Worm (Caenorhabditis elegans) whole organism, young adult: Measurements from ENCODE around the gene ntl-9.
A peak's percentile ranks its signal among the peaks of the same experiment; 100 is the strongest.

ENCODE experiments used
- B0019.2 ChIP-seq: fragments of 200-800 bp; sonication (Bioruptor generic); conservative IDR thresholded peaks from 2 replicates; pipeline ENCODE4 v1.3.6; 2022; ENCODE audit warnings: missing genetic modification reagents, missing genetic modification characterization, missing compliant biosample characterization
- D2030.7 ChIP-seq: fragments of 200-800 bp; sonication (Bioruptor generic); IDR thresholded peaks from 2 replicates; pipeline ENCODE4 v1.3.6; 2022; ENCODE audit warnings: missing genetic modification reagents, missing genetic modification characterization, missing compliant biosample characterization
- F23B12.7 ChIP-seq: sonication (generic microtip); optimal IDR thresholded peaks from 2 replicates; lab custom pipeline; 2017; ENCODE audit warnings: missing genetic modification characterization, mild to moderate bottlenecking, missing compliant biosample characterization, antibody characterized with exemption, moderate library complexity; ENCODE audit not compliant: insufficient read depth
- F33H1.4 ChIP-seq: fragments of 200-800 bp; sonication (Bioruptor generic); IDR thresholded peaks from 2 replicates; pipeline ENCODE4 v1.3.6; 2022; ENCODE audit warnings: missing genetic modification reagents, missing genetic modification characterization, missing compliant biosample characterization
- F37B4.10 ChIP-seq: fragments of 200-800 bp; sonication (Bioruptor generic); IDR thresholded peaks from 2 replicates; pipeline ENCODE4 v1.3.6; 2022; ENCODE audit warnings: missing genetic modification characterization, missing compliant biosample characterization
- F39B2.1 ChIP-seq: fragments of 200-800 bp; sonication (Bioruptor generic); IDR thresholded peaks from 2 replicates; pipeline ENCODE4 v1.3.6; 2022; ENCODE audit warnings: missing genetic modification reagents, missing genetic modification characterization, missing compliant biosample characterization
- F49E8.2 ChIP-seq: sonication (generic microtip); optimal IDR thresholded peaks from 3 replicates; lab custom pipeline; 2017; ENCODE audit warnings: missing genetic modification characterization, mild to moderate bottlenecking, missing compliant biosample characterization, antibody characterized with exemption, moderate library complexity; ENCODE audit not compliant: insufficient read depth
- F55B11.4 ChIP-seq: sonication (generic microtip); optimal IDR thresholded peaks from 2 replicates; lab custom pipeline; 2016; ENCODE audit warnings: missing compliant biosample characterization, missing genetic modification characterization, borderline replicate concordance; ENCODE audit not compliant: insufficient read depth
- Y53G8AR.9 ChIP-seq: fragments of 200-800 bp; sonication (Bioruptor generic); conservative IDR thresholded peaks from 2 replicates; pipeline ENCODE4 v1.3.6; 2022; ENCODE audit warnings: missing genetic modification reagents, missing genetic modification characterization, missing compliant biosample characterization
- Y67H2A.10 ChIP-seq: fragments of 200-800 bp; sonication (Bioruptor generic); conservative IDR thresholded peaks from 2 replicates; pipeline ENCODE4 v1.3.6; 2022; ENCODE audit warnings: missing genetic modification reagents, missing genetic modification characterization, missing compliant biosample characterization
- Y79H2A.3 ChIP-seq: fragments of 200-800 bp; sonication (Bioruptor generic); conservative IDR thresholded peaks from 2 replicates; pipeline ENCODE4 v1.3.6; 2022; ENCODE audit warnings: missing genetic modification reagents, missing genetic modification characterization, missing compliant biosample characterization
- Y95B8A.8 ChIP-seq: fragments of 200-800 bp; sonication (Bioruptor generic); IDR thresholded peaks from 2 replicates; pipeline ENCODE4 v1.3.6; 2022; ENCODE audit warnings: missing genetic modification reagents, missing genetic modification characterization, missing compliant biosample characterization
- akir-1 ChIP-seq: fragments of 200-800 bp; sonication (Bioruptor generic); optimal IDR thresholded peaks from 2 replicates; lab custom pipeline; 2018; ENCODE audit warnings: mild to moderate bottlenecking, missing genetic modification characterization, moderate library complexity, missing compliant biosample characterization
- attf-3 ChIP-seq: fragments of 200-800 bp; sonication (Bioruptor generic); conservative IDR thresholded peaks from 2 replicates; pipeline ENCODE4 v1.3.6; 2022; ENCODE audit warnings: missing genetic modification reagents, missing genetic modification characterization, missing compliant biosample characterization
- bed-1 ChIP-seq: fragments of 200-800 bp; sonication (Bioruptor generic); IDR thresholded peaks from 2 replicates; pipeline ENCODE4 v1.3.6; 2022; ENCODE audit warnings: missing genetic modification reagents, missing genetic modification characterization, missing compliant biosample characterization
- bed-2 ChIP-seq: fragments of 200-800 bp; sonication (Bioruptor generic); IDR thresholded peaks from 2 replicates; pipeline ENCODE4 v1.3.6; 2022; ENCODE audit warnings: missing genetic modification reagents, missing genetic modification characterization, missing compliant biosample characterization
- cebp-1 ChIP-seq, 2 experiments: fragments of 200-800 bp in 1 of 2; sonication (Bioruptor generic) in 1 of 2; sonication (generic microtip) in 1 of 2; IDR thresholded peaks in 1 of 2; optimal IDR thresholded peaks in 1 of 2; 2 replicates each; pipeline versions ENCODE4 v1.3.6 to Lab custom; 2017 to 2022; ENCODE audit warnings: missing compliant biosample characterization in 2 of 2, missing genetic modification characterization in 2 of 2, mild to moderate bottlenecking in 1 of 2, missing genetic modification reagents in 1 of 2, moderate library complexity in 1 of 2
- dpl-1 ChIP-seq: fragments of 150-350 bp; optimal IDR thresholded peaks from 2 replicates; lab custom pipeline; 2014; ENCODE audit warnings: missing biosample characterization, missing genetic modification reagents, missing genetic modification characterization
- efl-1 ChIP-seq: fragments of 150-350 bp; optimal IDR thresholded peaks from 2 replicates; lab custom pipeline; 2014; ENCODE audit warnings: missing biosample characterization, missing genetic modification reagents, missing genetic modification characterization
- gei-17 ChIP-seq: fragments of 200-800 bp; sonication (Bioruptor generic); optimal IDR thresholded peaks from 2 replicates; lab custom pipeline; 2018; ENCODE audit warnings: mild to moderate bottlenecking, missing genetic modification characterization, missing compliant biosample characterization
- hlh-12 ChIP-seq: sonication (generic microtip); optimal IDR thresholded peaks from 2 replicates; lab custom pipeline; 2016; ENCODE audit warnings: missing genetic modification characterization, missing compliant biosample characterization
- hmg-1.2 ChIP-seq: fragments of 200-800 bp; sonication (Bioruptor generic); IDR thresholded peaks from 2 replicates; pipeline ENCODE4 v1.3.6; 2022; ENCODE audit warnings: missing genetic modification reagents, missing genetic modification characterization, missing compliant biosample characterization
- hmg-20 ChIP-seq: fragments of 200-800 bp; sonication (Bioruptor generic); IDR thresholded peaks from 2 replicates; pipeline ENCODE4 v1.3.6; 2022; ENCODE audit warnings: missing genetic modification reagents, missing genetic modification characterization, missing compliant biosample characterization
- lsl-1 ChIP-seq: fragments of 200-800 bp; sonication (Bioruptor generic); optimal IDR thresholded peaks from 2 replicates; lab custom pipeline; 2018; ENCODE audit warnings: mild to moderate bottlenecking, missing genetic modification characterization, moderate library complexity, missing compliant biosample characterization
- madf-6 ChIP-seq: fragments of 200-800 bp; sonication (Bioruptor generic); IDR thresholded peaks from 2 replicates; pipeline ENCODE4 v1.3.6; 2022; ENCODE audit warnings: missing genetic modification reagents, missing genetic modification characterization, missing compliant biosample characterization
- mel-28 ChIP-seq: sonication (generic microtip); optimal IDR thresholded peaks from 2 replicates; lab custom pipeline; 2016; ENCODE audit warnings: borderline replicate concordance, mild to moderate bottlenecking, missing genetic modification characterization, missing compliant biosample characterization
- nfya-1 ChIP-seq: sonication (generic microtip); optimal IDR thresholded peaks from 2 replicates; lab custom pipeline; 2017; ENCODE audit warnings: antibody characterized with exemption, missing compliant biosample characterization, missing genetic modification characterization, borderline replicate concordance; ENCODE audit not compliant: insufficient read depth
- nhr-179 ChIP-seq: sonication (generic microtip); optimal IDR thresholded peaks from 2 replicates; lab custom pipeline; 2016; ENCODE audit warnings: mild to moderate bottlenecking, missing genetic modification characterization, missing compliant biosample characterization
- rec-8 ChIP-seq, 2 experiments: sonication (generic microtip); optimal IDR thresholded peaks; 2 replicates each; lab custom pipeline; 2016; ENCODE audit warnings: mild to moderate bottlenecking in 2 of 2, missing genetic modification characterization in 2 of 2, missing genetic modification reagents in 2 of 2, missing genotype in 2 of 2, missing biosample characterization in 1 of 2, missing compliant biosample characterization in 1 of 2, moderate library complexity in 1 of 2
- repo-1 ChIP-seq: sonication (generic microtip); optimal IDR thresholded peaks from 2 replicates; lab custom pipeline; 2017; ENCODE audit warnings: mild to moderate bottlenecking, missing genetic modification characterization, missing compliant biosample characterization
- rpc-1 ChIP-seq, 2 experiments: fragments of 150-350 bp in 1 of 2; sonication (generic microtip) in 1 of 2; optimal IDR thresholded peaks; 2 replicates each; lab custom pipeline; 2014 to 2018; ENCODE audit warnings: missing biosample characterization in 1 of 2, missing genetic modification characterization in 1 of 2, missing genetic modification reagents in 1 of 2, missing genotype in 1 of 2
- snpc-4 ChIP-seq, 5 experiments: fragments of 150-350 bp in 1 of 5; sonication (generic microtip) in 4 of 5; optimal IDR thresholded peaks; 2 replicates each; lab custom pipeline; 2014 to 2018; ENCODE audit warnings: missing genetic modification characterization in 5 of 5, missing biosample characterization in 3 of 5, antibody characterized with exemption in 2 of 5, mild to moderate bottlenecking in 2 of 5, missing compliant biosample characterization in 2 of 5, missing genotype in 2 of 5, moderate library complexity in 2 of 5, missing genetic modification reagents in 1 of 5
- somi-1 ChIP-seq: fragments of 200-800 bp; sonication (Bioruptor generic); optimal IDR thresholded peaks from 2 replicates; lab custom pipeline; 2018; ENCODE audit warnings: mild to moderate bottlenecking, missing genetic modification characterization, missing compliant biosample characterization
- tbp1 ChIP-seq: fragments of 200-800 bp; sonication (Bioruptor generic); optimal IDR thresholded peaks from 2 replicates; lab custom pipeline; 2018; ENCODE audit warnings: mild to moderate bottlenecking, missing genetic modification characterization, missing compliant biosample characterization
- tlf-1 ChIP-seq: fragments of 200-800 bp; sonication (Bioruptor generic); optimal IDR thresholded peaks from 2 replicates; lab custom pipeline; 2018; ENCODE audit warnings: mild to moderate bottlenecking, missing genetic modification characterization, missing compliant biosample characterization
- ztf-22 ChIP-seq: fragments of 200-800 bp; sonication (Bioruptor generic); optimal IDR thresholded peaks from 2 replicates; lab custom pipeline; 2018; ENCODE audit warnings: mild to moderate bottlenecking, missing genetic modification characterization, moderate library complexity, missing compliant biosample characterization

ntl-9 gene

DNA sequence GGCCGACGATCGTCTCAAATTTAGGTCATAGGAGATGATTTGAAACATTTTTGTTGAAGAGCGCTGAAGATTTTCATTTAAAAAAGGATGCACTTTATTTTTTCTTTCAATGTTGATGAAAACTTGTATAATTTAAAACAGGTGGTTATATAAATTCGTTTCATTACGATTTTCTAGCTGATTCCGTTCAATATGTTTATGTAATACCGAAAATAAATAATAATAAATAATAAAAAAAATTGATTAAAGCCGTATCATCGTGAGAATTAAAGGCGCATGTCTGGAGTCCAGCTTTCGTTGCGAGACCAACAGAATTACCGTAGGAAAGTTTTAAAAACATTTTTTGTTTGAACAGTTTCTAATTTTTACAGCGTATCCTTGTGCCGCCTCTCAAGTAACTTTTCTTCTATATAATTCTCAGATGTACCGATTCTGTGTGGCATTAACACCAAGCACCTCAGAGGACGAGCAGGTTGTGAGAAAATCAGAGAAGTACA, 12.1 kb upstream of the ntl-9 start, which contains the start of the genes C26E6.12 and eri-9:
TSS of gene C26E6.12 (minus strand) at position 51 of the 497 bp plus-strand sequence.
TSS of gene eri-9 (plus strand) at position 248 of the 497 bp plus-strand sequence.
- peak; percentile 56; the same call in 1 of the 2 replicates for TF ChIP-seq F33H1.4
- no peak for TF ChIP-seq cebp-1 (GFP tag; IDR thresholded peaks at IDR 0.05; lab: Robert Waterston, UW)
- TF ChIP-seq cebp-1 (tag; optimal IDR thresholded peaks at IDR 0.05; lab: Kevin White, UChicago): no peak
- TF ChIP-seq lsl-1 (GFP tag; lab: Kevin White, UChicago): peak; percentile 66
- TF ChIP-seq nfya-1: no peak

DNA sequence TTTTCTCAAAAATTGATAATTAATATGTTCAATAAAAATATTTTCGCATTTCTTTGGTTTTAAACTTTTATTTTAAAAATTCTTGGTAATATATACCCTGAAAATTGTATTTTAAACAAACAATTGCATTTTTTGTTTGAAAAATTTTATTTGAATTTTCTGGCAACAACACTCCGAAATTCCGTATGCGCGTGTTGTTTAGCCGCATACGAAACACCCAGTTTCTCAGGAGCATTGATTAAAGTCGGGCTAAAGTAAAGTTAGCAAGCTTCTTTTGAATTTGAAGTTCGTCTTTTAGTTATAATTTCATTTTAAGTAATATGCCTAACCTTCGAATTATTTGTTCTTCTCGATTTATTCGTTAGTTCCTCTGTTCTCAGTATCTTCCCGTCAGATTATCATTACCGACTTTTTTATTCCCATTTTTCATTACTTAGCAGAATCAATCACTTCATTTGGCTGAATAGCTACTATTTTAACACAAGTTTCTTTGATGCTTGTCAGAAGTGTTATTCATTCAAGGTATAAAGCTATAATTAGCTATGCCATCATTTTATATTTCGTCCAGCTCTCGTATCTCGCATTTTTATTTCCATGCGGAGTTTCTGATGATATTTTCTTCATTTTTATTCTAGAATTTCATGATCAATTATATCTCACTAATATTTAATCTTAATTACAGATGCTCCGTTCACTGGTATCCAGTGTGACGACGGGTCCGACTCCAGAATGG, 9.3 kb upstream of the ntl-9 start, which contains the start of gene mrps-18C:
TSS of gene mrps-18C (plus strand) at position 683 of the 733 bp plus-strand sequence.
- no peak for TF ChIP-seq F39B2.1 (GFP tag; lab: Robert Waterston, UW)
- TF ChIP-seq repo-1 (tag; lab: Kevin White, UChicago): no peak
- no peak for TF ChIP-seq bed-1 (GFP tag; lab: Robert Waterston, UW)
- TF ChIP-seq F55B11.4: no peak
- TF ChIP-seq nfya-1: no peak
- peak; percentile 4 for TF ChIP-seq efl-1 (GFP tag; lab: Kevin White, UChicago)
- no peak for TF ChIP-seq rpc-1 (optimal IDR thresholded peaks at IDR 0.05; lab: Kevin White, UChicago)
- TF ChIP-seq rpc-1 (tag; optimal IDR thresholded peaks at IDR 0.05; lab: Kevin White, UChicago): no peak
- TF ChIP-seq Y79H2A.3 (GFP tag; lab: Robert Waterston, UW): no peak
- TF ChIP-seq somi-1 (GFP tag; lab: Kevin White, UChicago): no peak
- no peak for TF ChIP-seq tbp1 (GFP tag; lab: Kevin White, UChicago)
- no peak for TF ChIP-seq tlf-1 (GFP tag; lab: Kevin White, UChicago)
- no peak for TF ChIP-seq bed-2
- peak; percentile 92 for TF ChIP-seq attf-3 (GFP tag; lab: Robert Waterston, UW)
- no peak for TF ChIP-seq F23B12.7 (tag; lab: Kevin White, UChicago)
- TF ChIP-seq ztf-22 (GFP tag; lab: Kevin White, UChicago): no peak

DNA sequence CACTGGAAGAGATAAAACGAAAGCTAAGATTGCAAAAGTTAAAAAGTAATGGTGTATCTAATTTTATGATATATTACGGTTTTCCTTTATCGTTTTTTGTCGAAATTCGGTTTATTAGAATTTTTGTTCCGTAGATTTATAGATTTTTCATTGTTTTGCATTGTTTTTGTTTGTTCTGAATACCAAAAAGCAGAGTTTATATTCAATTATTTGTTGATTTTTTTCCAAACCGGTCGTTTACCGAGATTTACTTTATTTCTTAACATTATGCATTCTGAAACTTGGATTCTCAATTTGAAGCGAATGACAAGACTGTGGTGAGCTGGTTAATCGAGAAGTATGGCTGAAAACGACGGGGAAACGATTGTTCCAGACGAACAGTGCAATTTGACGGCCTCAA, 7.3 kb upstream of the ntl-9 start, which contains the start of gene fsn-1:
TSS of gene fsn-1 (plus strand) at position 301 of the 400 bp plus-strand sequence.
- TF ChIP-seq mel-28 (tag; lab: Kevin White, UChicago) (no peak), Y53G8AR.9 (GFP tag; lab: Robert Waterston, UW) (0 out of 2 replicates have a peak, but pooled peaks have one; percentile 21), madf-6 (GFP tag; lab: Robert Waterston, UW) (0 out of 2 replicates have a peak, but pooled peaks have one; percentile 37)

DNA sequence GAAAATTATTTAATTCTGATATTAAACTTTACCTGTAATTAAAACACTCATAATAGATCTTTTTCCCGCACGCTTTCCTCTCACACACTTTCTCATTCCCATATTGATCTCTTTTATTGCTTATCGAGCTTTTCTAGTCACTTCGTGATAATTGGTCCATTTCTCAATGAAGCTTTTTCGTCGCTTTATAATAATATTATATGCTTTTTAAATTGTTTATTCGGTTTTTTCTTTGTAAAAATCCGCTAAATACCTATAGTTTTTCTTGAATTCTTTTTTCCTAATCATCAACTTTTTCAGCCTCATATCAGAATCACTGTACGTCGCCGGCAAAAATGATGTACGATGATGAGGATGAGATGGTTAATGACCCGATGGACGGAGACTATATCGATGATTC, 5.0 kb upstream of the ntl-9 start, which contains the start of gene rpb-2:
TSS of gene rpb-2 (plus strand) at position 301 of the 400 bp plus-strand sequence.
- TF ChIP-seq B0019.2 (GFP tag; lab: Robert Waterston, UW) (no peak), Y95B8A.8 (GFP tag; lab: Robert Waterston, UW) (no peak), Y53G8AR.9 (GFP tag; lab: Robert Waterston, UW) (0 out of 2 replicates have a peak, but pooled peaks have one; percentile 17), gei-17 (GFP tag; lab: Kevin White, UChicago) (no peak), Y67H2A.10 (GFP tag; lab: Robert Waterston, UW) (no peak)

DNA sequence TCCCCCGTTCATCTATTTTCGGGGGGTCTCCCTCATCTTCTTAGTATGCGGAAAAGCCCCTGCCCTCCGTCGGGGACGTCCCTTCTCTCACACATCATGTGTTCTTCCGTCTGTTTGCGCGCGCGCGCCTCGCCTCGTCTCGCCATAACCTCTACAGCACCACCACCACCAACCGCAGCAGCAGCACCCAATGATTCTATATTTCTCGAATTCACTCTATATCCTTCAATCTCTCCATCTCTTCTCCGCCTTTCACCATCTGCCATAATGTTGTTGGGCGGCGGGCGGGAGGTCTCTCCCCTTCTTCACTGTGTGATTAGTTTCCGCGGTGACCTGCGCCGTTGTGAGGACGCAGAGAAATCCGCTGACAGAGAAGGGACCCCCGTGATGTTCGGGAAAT, 3.0 kb downstream of the ntl-9 start:
- TF ChIP-seq rec-8 (tag; optimal IDR thresholded peaks at IDR 0.05; lab: Kevin White, UChicago) (no peak), hmg-20 (GFP tag; lab: Robert Waterston, UW) (no peak), Y67H2A.10 (GFP tag; lab: Robert Waterston, UW) (no peak), D2030.7 (GFP tag; lab: Robert Waterston, UW) (no peak), akir-1 (GFP tag; lab: Kevin White, UChicago) (no peak), dpl-1 (GFP tag; lab: Kevin White, UChicago) (no peak), snpc-4 (GFP tag; optimal IDR thresholded peaks at IDR 0.05; lab: Kevin White, UChicago) (no peak), snpc-4 (tag; optimal IDR thresholded peaks at IDR 0.05; lab: Kevin White, UChicago) (no peak), F49E8.2 (tag; lab: Kevin White, UChicago) (no peak), F39B2.1 (GFP tag; lab: Robert Waterston, UW) (no peak), nhr-179 (no peak), F55B11.4 (no peak), hlh-12 (no peak), hmg-1.2 (GFP tag; lab: Robert Waterston, UW) (no peak), F37B4.10 (GFP tag; lab: Robert Waterston, UW) (no peak)
